Fruit fly (Drosophila melanogaster) whole organism, embryonic: ENCODE results near the gene Argl.

Experiments used
- Antp ChIP-seq: fragments of 200-800 bp; sonication (Bioruptor generic); optimal IDR thresholded peaks from 3 replicates; lab custom pipeline; 2016; ENCODE audit warnings: missing biosample characterization, missing genetic modification characterization
- Atf6 ChIP-seq: fragments of 200-800 bp; sonication (Bioruptor generic); IDR thresholded peaks from 2 replicates; pipeline ENCODE4 v1.3.6; 2022; ENCODE audit warnings: missing biosample characterization, missing genetic modification characterization
- B-H1 ChIP-seq: fragments of 200-800 bp; sonication (Bioruptor generic); IDR thresholded peaks from 3 replicates; pipeline ENCODE4 v1.3.6; 2022; ENCODE audit warnings: missing biosample characterization, missing genetic modification characterization
- Bgb ChIP-seq: fragments of 200-800 bp; sonication (Bioruptor generic); IDR thresholded peaks from 2 replicates; pipeline ENCODE4 v1.3.6; 2022; ENCODE audit warnings: missing biosample characterization, missing genetic modification characterization; ENCODE audit not compliant: partially characterized antibody
- CG10147 ChIP-seq: fragments of 200-800 bp; sonication (Bioruptor generic); optimal IDR thresholded peaks from 2 replicates; lab custom pipeline; 2019; ENCODE audit warnings: missing biosample characterization, mild to moderate bottlenecking, missing genetic modification characterization, moderate library complexity
- CG10565 ChIP-seq: fragments of 200-800 bp; sonication (Bioruptor generic); optimal IDR thresholded peaks from 3 replicates; lab custom pipeline; 2016; ENCODE audit warnings: missing biosample characterization, mild to moderate bottlenecking, missing genetic modification characterization
- CG1233 ChIP-seq: fragments of 200-800 bp; sonication (Bioruptor generic); optimal IDR thresholded peaks from 4 replicates; lab custom pipeline; 2018; ENCODE audit warnings: missing biosample characterization, mild to moderate bottlenecking, missing genetic modification characterization
- CG14667 ChIP-seq: fragments of 200-800 bp; sonication (Bioruptor generic); IDR thresholded peaks from 2 replicates; pipeline ENCODE4 v1.3.6; 2022; ENCODE audit warnings: missing biosample characterization, missing genetic modification characterization
- CG16863 ChIP-seq: fragments of 200-800 bp; sonication (Bioruptor generic); optimal IDR thresholded peaks from 3 replicates; lab custom pipeline; 2016; ENCODE audit warnings: missing biosample characterization, missing genetic modification characterization
- CG17568 ChIP-seq: fragments of 200-800 bp; sonication (Bioruptor generic); optimal IDR thresholded peaks from 2 replicates; lab custom pipeline; 2018; ENCODE audit warnings: missing biosample characterization, mild to moderate bottlenecking, missing genetic modification characterization, moderate library complexity
- CG18011 ChIP-seq: fragments of 200-800 bp; sonication (Bioruptor generic); optimal IDR thresholded peaks from 2 replicates; lab custom pipeline; 2017; ENCODE audit warnings: missing biosample characterization, missing genetic modification characterization, mild to moderate bottlenecking, moderate library complexity, missing genotype
- CG1832 ChIP-seq: fragments of 200-800 bp; sonication (Bioruptor generic); optimal IDR thresholded peaks from 2 replicates; lab custom pipeline; 2017; ENCODE audit warnings: missing biosample characterization, mild to moderate bottlenecking, missing genetic modification characterization, inconsistent platforms
- CG2202 ChIP-seq: fragments of 200-800 bp; sonication (Bioruptor generic); optimal IDR thresholded peaks from 2 replicates; lab custom pipeline; 2018; ENCODE audit warnings: missing biosample characterization, mild to moderate bottlenecking, missing genetic modification characterization
- CG30020 ChIP-seq: fragments of 200-800 bp; optimal IDR thresholded peaks from 2 replicates; lab custom pipeline; 2019; ENCODE audit warnings: missing biosample characterization, mild to moderate bottlenecking, missing genetic modification characterization, moderate library complexity
- CG31365 ChIP-seq: fragments of 200-800 bp; sonication (Bioruptor generic); optimal IDR thresholded peaks from 2 replicates; lab custom pipeline; 2018; ENCODE audit warnings: missing biosample characterization, mild to moderate bottlenecking, missing genetic modification characterization
- CG32532 ChIP-seq: fragments of 200-800 bp; sonication (Bioruptor generic); IDR thresholded peaks from 2 replicates; pipeline ENCODE4 v1.3.6; 2022; ENCODE audit warnings: missing biosample characterization, missing genetic modification characterization
- CG3281 ChIP-seq: fragments of 200-800 bp; sonication (Bioruptor generic); optimal IDR thresholded peaks from 3 replicates; lab custom pipeline; 2017; ENCODE audit warnings: missing biosample characterization, mild to moderate bottlenecking, missing genetic modification characterization
- CG3726 ChIP-seq: fragments of 200-800 bp; sonication (Bioruptor generic); IDR thresholded peaks from 3 replicates; pipeline ENCODE4, ENCODE4 v1.3.6; 2022; ENCODE audit warnings: missing biosample characterization, missing genetic modification characterization
- CG7556 ChIP-seq: fragments of 200-800 bp; sonication (Bioruptor generic); optimal IDR thresholded peaks from 2 replicates; lab custom pipeline; 2017; ENCODE audit warnings: missing biosample characterization, mild to moderate bottlenecking, missing genetic modification characterization
- CrebB ChIP-seq: fragments of 200-800 bp; sonication (Bioruptor generic); optimal IDR thresholded peaks from 3 replicates; lab custom pipeline; 2018; ENCODE audit warnings: missing biosample characterization, mild to moderate bottlenecking, missing genetic modification characterization
- D19B ChIP-seq: fragments of 200-800 bp; sonication (Bioruptor generic); optimal IDR thresholded peaks from 2 replicates; lab custom pipeline; 2017; ENCODE audit warnings: missing biosample characterization, mild to moderate bottlenecking, missing genetic modification characterization
- E2f1 ChIP-seq: fragments of 200-800 bp; sonication (Bioruptor generic); IDR thresholded peaks from 2 replicates; pipeline ENCODE4 v1.3.6; 2022; ENCODE audit warnings: missing biosample characterization, missing genetic modification characterization
- Fer1 ChIP-seq: fragments of 200-800 bp; sonication (Bioruptor generic); optimal IDR thresholded peaks from 2 replicates; lab custom pipeline; 2017; ENCODE audit warnings: missing biosample characterization, mild to moderate bottlenecking, missing genetic modification characterization
- Hr3 ChIP-seq: fragments of 200-800 bp; sonication (Bioruptor generic); optimal IDR thresholded peaks from 3 replicates; lab custom pipeline; 2016; ENCODE audit warnings: missing biosample characterization, missing genetic modification characterization
- Kr ChIP-seq: fragments of 200-800 bp; sonication (Bioruptor generic); optimal IDR thresholded peaks from 2 replicates; lab custom pipeline; 2017; ENCODE audit warnings: missing biosample characterization, mild to moderate bottlenecking, missing genetic modification characterization
- NFAT ChIP-seq: fragments of 200-800 bp; sonication (Bioruptor generic); IDR thresholded peaks from 2 replicates; pipeline ENCODE4 v1.3.6; 2022; ENCODE audit warnings: missing biosample characterization, missing genetic modification characterization
- Neu2 ChIP-seq: fragments of 200-800 bp; sonication (Bioruptor generic); optimal IDR thresholded peaks from 3 replicates; lab custom pipeline; 2016; ENCODE audit warnings: missing biosample characterization, missing genetic modification characterization, borderline replicate concordance
- Opbp ChIP-seq: fragments of 200-800 bp; sonication (Bioruptor generic); IDR thresholded peaks from 3 replicates; pipeline ENCODE4 v1.3.6; 2022; ENCODE audit warnings: missing biosample characterization, missing genetic modification characterization; ENCODE audit not compliant: partially characterized antibody
- PHDP ChIP-seq: fragments of 200-800 bp; sonication (Bioruptor generic); optimal IDR thresholded peaks from 3 replicates; lab custom pipeline; 2018; ENCODE audit warnings: missing biosample characterization, mild to moderate bottlenecking, missing genetic modification characterization, moderate library complexity
- bowl ChIP-seq: fragments of 200-800 bp; sonication (Bioruptor generic); IDR thresholded peaks from 2 replicates; pipeline ENCODE4 v1.3.6; 2022; ENCODE audit warnings: missing biosample characterization, missing genetic modification characterization
- chm ChIP-seq: fragments of 200-800 bp; sonication (Bioruptor generic); IDR thresholded peaks from 2 replicates; pipeline ENCODE4 v1.3.6; 2022; ENCODE audit warnings: missing biosample characterization, missing genetic modification characterization
- crp ChIP-seq, 2 experiments: fragments of 200-800 bp; sonication (Bioruptor generic); optimal IDR thresholded peaks; 2 replicates in 1 of 2; 3 replicates in 1 of 2; lab custom pipeline; 2017; ENCODE audit warnings: missing biosample characterization in 2 of 2, missing genetic modification characterization in 2 of 2, mild to moderate bottlenecking in 1 of 2, moderate library complexity in 1 of 2
- dysf ChIP-seq: fragments of 200-800 bp; sonication (Bioruptor generic); IDR thresholded peaks from 3 replicates; pipeline ENCODE4 v1.3.6; 2022; ENCODE audit warnings: missing biosample characterization, missing genetic modification characterization
- ftz-f1 ChIP-seq: fragments of 200-800 bp; sonication (Bioruptor generic); optimal IDR thresholded peaks from 2 replicates; lab custom pipeline; 2016; ENCODE audit warnings: missing biosample characterization, missing genetic modification characterization
- gce ChIP-seq: fragments of 200-800 bp; sonication (Bioruptor generic); IDR thresholded peaks from 3 replicates; pipeline ENCODE4 v1.3.6; 2022; ENCODE audit warnings: missing biosample characterization, missing genetic modification characterization
- gcm2 ChIP-seq: fragments of 200-800 bp; sonication (Bioruptor generic); optimal IDR thresholded peaks from 2 replicates; lab custom pipeline; 2016; ENCODE audit warnings: missing biosample characterization, missing genetic modification characterization
- gfzf ChIP-seq: fragments of 200-800 bp; sonication (Bioruptor generic); optimal IDR thresholded peaks from 2 replicates; lab custom pipeline; 2016; ENCODE audit warnings: missing biosample characterization, mild to moderate bottlenecking, missing genetic modification characterization, moderate library complexity
- gro ChIP-seq: fragments of 200-800 bp; sonication (Bioruptor generic); optimal IDR thresholded peaks from 2 replicates; lab custom pipeline; 2016; ENCODE audit warnings: missing biosample characterization, missing genetic modification characterization
- lilli ChIP-seq: fragments of 200-800 bp; sonication (Bioruptor generic); optimal IDR thresholded peaks from 3 replicates; lab custom pipeline; 2016; ENCODE audit warnings: missing biosample characterization, missing genetic modification characterization
- lola ChIP-seq, 3 experiments: fragments of >200 bp in 2 of 3; fragments of 200-800 bp in 1 of 3; sonication (Bioruptor generic) in 1 of 3; optimal IDR thresholded peaks; 2 replicates each; lab custom pipeline; 2017 to 2019; ENCODE audit warnings: missing biosample characterization in 3 of 3, missing genetic modification characterization in 3 of 3, mild to moderate bottlenecking in 1 of 3, moderate library complexity in 1 of 3
- org-1 ChIP-seq: fragments of 200-800 bp; sonication (Bioruptor generic); optimal IDR thresholded peaks from 2 replicates; lab custom pipeline; 2017; ENCODE audit warnings: missing biosample characterization, missing genetic modification characterization
- pros ChIP-seq: fragments of 200-800 bp; sonication (Bioruptor generic); optimal IDR thresholded peaks from 3 replicates; lab custom pipeline; 2019; ENCODE audit warnings: missing biosample characterization, mild to moderate bottlenecking, missing genetic modification characterization, moderate library complexity
- psq ChIP-seq: fragments of 200-800 bp; sonication (Bioruptor generic); optimal IDR thresholded peaks from 2 replicates; lab custom pipeline; 2017; ENCODE audit warnings: missing biosample characterization, missing genetic modification characterization
- salm ChIP-seq: fragments of 200-800 bp; sonication (Bioruptor generic); optimal IDR thresholded peaks from 2 replicates; lab custom pipeline; 2018; ENCODE audit warnings: missing biosample characterization, mild to moderate bottlenecking, missing genetic modification characterization
- sc ChIP-seq, 3 experiments: fragments of >200 bp in 2 of 3; fragments of 200-800 bp in 1 of 3; sonication (Bioruptor generic) in 1 of 3; optimal IDR thresholded peaks; 2 replicates in 2 of 3; 3 replicates in 1 of 3; lab custom pipeline; 2017; ENCODE audit warnings: mild to moderate bottlenecking in 1 of 3, missing biosample characterization in 1 of 3, missing genetic modification characterization in 1 of 3, missing genetic modification reagents in 1 of 3
- sisA ChIP-seq: fragments of 200-800 bp; sonication (Bioruptor generic); IDR thresholded peaks from 2 replicates; pipeline ENCODE4 v1.3.6; 2022; ENCODE audit warnings: missing biosample characterization, missing genetic modification characterization
- slbo ChIP-seq: fragments of 200-800 bp; sonication (Bioruptor generic); IDR thresholded peaks from 2 replicates; pipeline ENCODE4 v1.3.6; 2022; ENCODE audit warnings: missing biosample characterization, missing genetic modification characterization
- sna ChIP-seq: fragments of 200-800 bp; sonication (Bioruptor generic); IDR thresholded peaks from 2 replicates; pipeline ENCODE4 v1.3.6; 2022; ENCODE audit warnings: missing biosample characterization, missing genetic modification characterization; ENCODE audit not compliant: partially characterized antibody
- tup ChIP-seq: fragments of 200-800 bp; sonication (Bioruptor generic); optimal IDR thresholded peaks from 2 replicates; lab custom pipeline; 2016; ENCODE audit warnings: missing biosample characterization, mild to moderate bottlenecking, missing genetic modification characterization, moderate library complexity
- zfh2 ChIP-seq: fragments of 200-800 bp; sonication (Bioruptor generic); optimal IDR thresholded peaks from 2 replicates; lab custom pipeline; 2016; ENCODE audit warnings: missing biosample characterization, missing genetic modification characterization

Gene Argl

dm6 chr2L:8937837-8938413 lies 4.0 kb downstream of the Argl start (continued):
- TF ChIP-seq sisA = no peak
- no peak for TF ChIP-seq bowl (GFP tag; lab: Robert Waterston, UW)
- TF ChIP-seq Fer1 = peak; percentile 36
- no peak for TF ChIP-seq CG31365 (tag; lab: Kevin White, UChicago)
- TF ChIP-seq PHDP (tag; lab: Kevin White, UChicago) = peak; percentile 43
- no peak for TF ChIP-seq Bgb (GFP tag; lab: Robert Waterston, UW)
- TF ChIP-seq gcm2 (GFP tag; lab: Kevin White, UChicago) = no peak
- no peak for TF ChIP-seq CG32532 (GFP tag; lab: Robert Waterston, UW)
- TF ChIP-seq psq = no peak
- TF ChIP-seq NFAT (GFP tag; lab: Robert Waterston, UW) = no peak
- no peak for TF ChIP-seq zfh2 (GFP tag; lab: Kevin White, UChicago)
- TF ChIP-seq Atf6 (GFP tag; lab: Robert Waterston, UW) = no peak
- no peak for TF ChIP-seq org-1 (GFP tag; lab: Kevin White, UChicago)
- no peak for TF ChIP-seq E2f1
- no peak for TF ChIP-seq ftz-f1 (GFP tag; lab: Kevin White, UChicago)
- no peak for TF ChIP-seq CG7556 (GFP tag; lab: Kevin White, UChicago)
- TF ChIP-seq Neu2 (GFP tag; lab: Kevin White, UChicago) = no peak
- TF ChIP-seq CG17568 (GFP tag; lab: Kevin White, UChicago) = peak; percentile 59
- TF ChIP-seq B-H1 (GFP tag; lab: Robert Waterston, UW) = no peak
- TF ChIP-seq D19B (GFP tag; lab: Kevin White, UChicago) = no peak
- no peak for TF ChIP-seq CG10565
- no peak for TF ChIP-seq CG18011 (GFP tag; lab: Kevin White, UChicago)
- TF ChIP-seq CG16863 (GFP tag; lab: Kevin White, UChicago) = no peak
- no peak for TF ChIP-seq gce (GFP tag; lab: Robert Waterston, UW)
- peak; percentile 29 for TF ChIP-seq CrebB (tag; lab: Kevin White, UChicago)
- peak; percentile 47 for TF ChIP-seq salm
- no peak for TF ChIP-seq slbo
- TF ChIP-seq dysf (GFP tag; lab: Robert Waterston, UW) = no peak
- no peak for TF ChIP-seq CG1233 (GFP tag; lab: Kevin White, UChicago)
- TF ChIP-seq crp (GFP tag; optimal IDR thresholded peaks at IDR 0.05; lab: Kevin White, UChicago) = no peak
- no peak for TF ChIP-seq chm (GFP tag; lab: Robert Waterston, UW)
- no peak for TF ChIP-seq Opbp (GFP tag; lab: Robert Waterston, UW)
- TF ChIP-seq lola (GFP tag; optimal IDR thresholded peaks at IDR 0.05; lab: Kevin White, UChicago) = no peak
- TF ChIP-seq Kr (GFP tag; lab: Kevin White, UChicago) = no peak
- no peak for TF ChIP-seq Antp
- no peak for TF ChIP-seq CG10147 (GFP tag; lab: Kevin White, UChicago)
- no peak for TF ChIP-seq Hr3 (GFP tag; lab: Kevin White, UChicago)
- TF ChIP-seq pros (GFP tag; lab: Kevin White, UChicago) = no peak
- TF ChIP-seq gfzf (GFP tag; lab: Kevin White, UChicago) = no peak
- no peak for TF ChIP-seq CG3726
- TF ChIP-seq lilli (GFP tag; lab: Kevin White, UChicago) = no peak
- TF ChIP-seq gro (GFP tag; lab: Kevin White, UChicago) = no peak
- TF ChIP-seq sc (optimal IDR thresholded peaks at IDR 0.05; lab: Kevin White, UChicago) = no peak
- TF ChIP-seq sc (GFP tag; optimal IDR thresholded peaks at IDR 0.05; lab: Kevin White, UChicago) = no peak
- TF ChIP-seq CG2202 (tag; lab: Kevin White, UChicago) = no peak
- no peak for TF ChIP-seq CG14667 (GFP tag; lab: Robert Waterston, UW)
- TF ChIP-seq sna = no peak
- TF ChIP-seq CG30020 = no peak
- TF ChIP-seq CG1832 (GFP tag; lab: Kevin White, UChicago) = no peak
- TF ChIP-seq tup (GFP tag; lab: Kevin White, UChicago) = no peak
- TF ChIP-seq CG3281 = peak; percentile 7
